Fruit fly (Drosophila melanogaster) whole organism, embryonic: ENCODE results near the gene Fmr1.

Experiments used
- Abd-B ChIP-seq: fragments of 200-800 bp; sonication (Bioruptor generic); optimal IDR thresholded peaks from 2 replicates; lab custom pipeline; 2018; ENCODE audit warnings: missing biosample characterization, mild to moderate bottlenecking, missing genetic modification characterization, moderate library complexity
- Atf6 ChIP-seq: fragments of 200-800 bp; sonication (Bioruptor generic); IDR thresholded peaks from 2 replicates; pipeline ENCODE4 v1.3.6; 2022; ENCODE audit warnings: missing biosample characterization, missing genetic modification characterization
- Bgb ChIP-seq: fragments of 200-800 bp; sonication (Bioruptor generic); IDR thresholded peaks from 2 replicates; pipeline ENCODE4 v1.3.6; 2022; ENCODE audit warnings: missing biosample characterization, missing genetic modification characterization; ENCODE audit not compliant: partially characterized antibody
- CG10654 ChIP-seq: fragments of 200-800 bp; sonication (Bioruptor generic); optimal IDR thresholded peaks from 2 replicates; lab custom pipeline; 2016; ENCODE audit warnings: missing biosample characterization, missing genetic modification characterization
- CG15073 ChIP-seq: fragments of 200-800 bp; sonication (Bioruptor generic); optimal IDR thresholded peaks from 2 replicates; lab custom pipeline; 2016; ENCODE audit warnings: missing biosample characterization, missing genetic modification characterization
- CG16863 ChIP-seq: fragments of 200-800 bp; sonication (Bioruptor generic); optimal IDR thresholded peaks from 3 replicates; lab custom pipeline; 2016; ENCODE audit warnings: missing biosample characterization, missing genetic modification characterization
- CG18011 ChIP-seq: fragments of 200-800 bp; sonication (Bioruptor generic); optimal IDR thresholded peaks from 2 replicates; lab custom pipeline; 2017; ENCODE audit warnings: missing biosample characterization, missing genetic modification characterization, mild to moderate bottlenecking, moderate library complexity, missing genotype
- CG18476 ChIP-seq: fragments of 200-800 bp; sonication (Bioruptor generic); optimal IDR thresholded peaks from 2 replicates; lab custom pipeline; 2016; ENCODE audit warnings: missing biosample characterization, mild to moderate bottlenecking, missing genetic modification characterization
- CG2116 ChIP-seq: fragments of 200-800 bp; sonication (Bioruptor generic); optimal IDR thresholded peaks from 3 replicates; lab custom pipeline; 2018; ENCODE audit warnings: missing biosample characterization, mild to moderate bottlenecking, missing genetic modification characterization
- CG2678 ChIP-seq: fragments of 200-800 bp; sonication (Bioruptor generic); optimal IDR thresholded peaks from 3 replicates; lab custom pipeline; 2019; ENCODE audit warnings: missing biosample characterization, mild to moderate bottlenecking, missing genetic modification characterization, moderate library complexity
- CG31365 ChIP-seq: fragments of 200-800 bp; sonication (Bioruptor generic); optimal IDR thresholded peaks from 2 replicates; lab custom pipeline; 2018; ENCODE audit warnings: missing biosample characterization, mild to moderate bottlenecking, missing genetic modification characterization
- CG32767 ChIP-seq: fragments of 200-800 bp; sonication (Bioruptor generic); IDR thresholded peaks from 2 replicates; pipeline ENCODE4 v1.3.6; 2022; ENCODE audit warnings: missing biosample characterization, missing genetic modification characterization
- CG33213 ChIP-seq: fragments of 200-800 bp; sonication (Bioruptor generic); optimal IDR thresholded peaks from 3 replicates; lab custom pipeline; 2016; ENCODE audit warnings: missing biosample characterization, missing genetic modification characterization
- CG34422 ChIP-seq: fragments of 200-800 bp; sonication (Bioruptor generic); IDR thresholded peaks from 3 replicates; pipeline ENCODE4 v1.3.6; 2022; ENCODE audit warnings: missing biosample characterization, missing genetic modification characterization
- CG4404 ChIP-seq: fragments of 200-800 bp; sonication (Bioruptor generic); IDR thresholded peaks from 2 replicates; pipeline ENCODE4 v1.3.6; 2022; ENCODE audit warnings: missing biosample characterization, missing genetic modification characterization
- CG4617 ChIP-seq: fragments of 200-800 bp; sonication (Bioruptor generic); optimal IDR thresholded peaks from 3 replicates; lab custom pipeline; 2016; ENCODE audit warnings: missing biosample characterization, missing genetic modification characterization, borderline replicate concordance
- CG4854 ChIP-seq: fragments of 200-800 bp; sonication (Bioruptor generic); optimal IDR thresholded peaks from 2 replicates; lab custom pipeline; 2016; ENCODE audit warnings: missing biosample characterization, missing genetic modification characterization, inconsistent platforms
- CG7372 ChIP-seq: fragments of 200-800 bp; sonication (Bioruptor generic); IDR thresholded peaks from 2 replicates; pipeline ENCODE4 v1.3.6; 2022; ENCODE audit warnings: missing biosample characterization, missing genetic modification characterization
- CG7839 ChIP-seq: fragments of 200-800 bp; sonication (Bioruptor generic); optimal IDR thresholded peaks from 3 replicates; lab custom pipeline; 2018; ENCODE audit warnings: missing biosample characterization, mild to moderate bottlenecking, missing genetic modification characterization, moderate library complexity
- CG8388 ChIP-seq: fragments of 200-800 bp; sonication (Bioruptor generic); optimal IDR thresholded peaks from 2 replicates; lab custom pipeline; 2019; ENCODE audit warnings: missing biosample characterization, mild to moderate bottlenecking, missing genetic modification characterization, moderate library complexity
- E2f2 ChIP-seq: fragments of 200-800 bp; sonication (Bioruptor generic); IDR thresholded peaks from 2 replicates; pipeline ENCODE4 v1.3.6; 2022; ENCODE audit warnings: missing biosample characterization, missing genetic modification characterization
- Eip74EF ChIP-seq, 2 experiments: fragments of 200-800 bp in 1 of 2; fragments of >200 bp in 1 of 2; sonication (Bioruptor generic) in 1 of 2; optimal IDR thresholded peaks; 2 replicates each; lab custom pipeline; 2017 to 2019; ENCODE audit warnings: missing biosample characterization in 2 of 2, missing genetic modification characterization in 2 of 2, mild to moderate bottlenecking in 1 of 2, moderate library complexity in 1 of 2
- Gug ChIP-seq: fragments of 200-800 bp; sonication (Bioruptor generic); IDR thresholded peaks from 4 replicates; pipeline ENCODE4 v1.3.6; 2022; ENCODE audit warnings: missing biosample characterization, missing genetic modification characterization
- H15 ChIP-seq: fragments of 200-800 bp; sonication (Bioruptor generic); IDR thresholded peaks from 3 replicates; pipeline ENCODE4 v1.3.6; 2022; ENCODE audit warnings: missing biosample characterization, missing genetic modification characterization
- HHEX ChIP-seq: fragments of 200-800 bp; sonication (Bioruptor generic); optimal IDR thresholded peaks from 3 replicates; lab custom pipeline; 2017; ENCODE audit warnings: missing biosample characterization, mild to moderate bottlenecking, missing genetic modification characterization, missing genetic modification reagents
- HLH54F ChIP-seq: fragments of 200-800 bp; sonication (Bioruptor generic); optimal IDR thresholded peaks from 3 replicates; lab custom pipeline; 2016; ENCODE audit warnings: missing biosample characterization, missing genetic modification characterization
- Hr51 ChIP-seq, 2 experiments: fragments of 200-800 bp; sonication (Bioruptor generic); optimal IDR thresholded peaks; 2 replicates in 1 of 2; 3 replicates in 1 of 2; lab custom pipeline; 2016 to 2018; ENCODE audit warnings: missing biosample characterization in 2 of 2, missing genetic modification characterization in 2 of 2, mild to moderate bottlenecking in 1 of 2, moderate library complexity in 1 of 2
- Hr78 ChIP-seq, 2 experiments: fragments of 200-800 bp in 1 of 2; fragments of >200 bp in 1 of 2; sonication (Bioruptor generic) in 1 of 2; optimal IDR thresholded peaks; 2 replicates each; lab custom pipeline; 2017 to 2019; ENCODE audit warnings: missing biosample characterization in 2 of 2, missing genetic modification characterization in 2 of 2, mild to moderate bottlenecking in 1 of 2, moderate library complexity in 1 of 2
- Nf-YC ChIP-seq: fragments of 200-800 bp; optimal IDR thresholded peaks from 3 replicates; lab custom pipeline; 2019; ENCODE audit warnings: missing biosample characterization, mild to moderate bottlenecking, missing genetic modification characterization, moderate library complexity
- Rx ChIP-seq: fragments of 200-800 bp; sonication (Bioruptor generic); IDR thresholded peaks from 2 replicates; pipeline ENCODE4 v1.3.6; 2022; ENCODE audit warnings: missing biosample characterization, missing genetic modification characterization
- Xrp1 ChIP-seq: fragments of 200-800 bp; sonication (Bioruptor generic); IDR thresholded peaks from 2 replicates; pipeline ENCODE4 v1.3.6; 2022; ENCODE audit warnings: missing biosample characterization, missing genetic modification characterization
- chif ChIP-seq, 2 experiments: fragments of 200-800 bp; sonication (Bioruptor generic); optimal IDR thresholded peaks; 3 replicates each; lab custom pipeline; 2016; ENCODE audit warnings: missing biosample characterization in 2 of 2, missing genetic modification characterization in 2 of 2
- fd102C ChIP-seq: fragments of 200-800 bp; sonication (Bioruptor generic); optimal IDR thresholded peaks from 2 replicates; lab custom pipeline; 2018; ENCODE audit warnings: missing biosample characterization, mild to moderate bottlenecking, missing genetic modification characterization, moderate library complexity
- fd3F ChIP-seq: fragments of 200-800 bp; sonication (Bioruptor generic); optimal IDR thresholded peaks from 2 replicates; lab custom pipeline; 2018; ENCODE audit warnings: missing biosample characterization, mild to moderate bottlenecking, missing genetic modification characterization, moderate library complexity
- mld ChIP-seq: fragments of 200-800 bp; sonication (Bioruptor generic); IDR thresholded peaks from 3 replicates; pipeline ENCODE4 v1.3.6; 2022; ENCODE audit warnings: missing biosample characterization, missing genetic modification characterization; ENCODE audit not compliant: partially characterized antibody
- pros ChIP-seq: fragments of 200-800 bp; sonication (Bioruptor generic); optimal IDR thresholded peaks from 3 replicates; lab custom pipeline; 2019; ENCODE audit warnings: missing biosample characterization, mild to moderate bottlenecking, missing genetic modification characterization, moderate library complexity
- pzg ChIP-seq: fragments of 200-800 bp; sonication (Bioruptor generic); optimal IDR thresholded peaks from 3 replicates; lab custom pipeline; 2018; ENCODE audit warnings: missing biosample characterization, mild to moderate bottlenecking, missing genetic modification characterization, moderate library complexity
- row ChIP-seq: fragments of 200-800 bp; sonication (Bioruptor generic); IDR thresholded peaks from 3 replicates; pipeline ENCODE4 v1.3.6; 2022; ENCODE audit warnings: missing biosample characterization, missing genetic modification characterization
- run ChIP-seq: fragments of 200-800 bp; sonication (Bioruptor generic); optimal IDR thresholded peaks from 3 replicates; lab custom pipeline; 2018; ENCODE audit warnings: missing biosample characterization, mild to moderate bottlenecking, missing genetic modification characterization
- ssp ChIP-seq: fragments of 200-800 bp; sonication (Bioruptor generic); IDR thresholded peaks from 2 replicates; pipeline ENCODE4 v1.3.6; 2022; ENCODE audit warnings: missing biosample characterization, missing genetic modification characterization
- toy ChIP-seq: fragments of 200-800 bp; sonication (Bioruptor generic); IDR thresholded peaks from 2 replicates; pipeline ENCODE4 v1.3.6; 2022; ENCODE audit warnings: missing biosample characterization, missing genetic modification characterization
- tup ChIP-seq: fragments of 200-800 bp; sonication (Bioruptor generic); optimal IDR thresholded peaks from 2 replicates; lab custom pipeline; 2016; ENCODE audit warnings: missing biosample characterization, mild to moderate bottlenecking, missing genetic modification characterization, moderate library complexity
- wdn ChIP-seq: fragments of 200-800 bp; sonication (Bioruptor generic); IDR thresholded peaks from 2 replicates; pipeline ENCODE4 v1.3.6; 2022; ENCODE audit warnings: missing biosample characterization, missing genetic modification characterization
- yki ChIP-seq: fragments of >200 bp; optimal IDR thresholded peaks from 3 replicates; lab custom pipeline; 2018
- z ChIP-seq: fragments of 200-800 bp; sonication (Bioruptor generic); IDR thresholded peaks from 3 replicates; pipeline ENCODE4 v1.3.6; 2022; ENCODE audit warnings: missing biosample characterization, missing genetic modification characterization
- zen ChIP-seq: fragments of 200-800 bp; sonication (Bioruptor generic); optimal IDR thresholded peaks from 3 replicates; lab custom pipeline; 2018; ENCODE audit warnings: missing biosample characterization, mild to moderate bottlenecking, missing genetic modification characterization, moderate library complexity
- zfh2 ChIP-seq: fragments of 200-800 bp; sonication (Bioruptor generic); optimal IDR thresholded peaks from 2 replicates; lab custom pipeline; 2016; ENCODE audit warnings: missing biosample characterization, missing genetic modification characterization

The Fmr1 gene

DNA sequence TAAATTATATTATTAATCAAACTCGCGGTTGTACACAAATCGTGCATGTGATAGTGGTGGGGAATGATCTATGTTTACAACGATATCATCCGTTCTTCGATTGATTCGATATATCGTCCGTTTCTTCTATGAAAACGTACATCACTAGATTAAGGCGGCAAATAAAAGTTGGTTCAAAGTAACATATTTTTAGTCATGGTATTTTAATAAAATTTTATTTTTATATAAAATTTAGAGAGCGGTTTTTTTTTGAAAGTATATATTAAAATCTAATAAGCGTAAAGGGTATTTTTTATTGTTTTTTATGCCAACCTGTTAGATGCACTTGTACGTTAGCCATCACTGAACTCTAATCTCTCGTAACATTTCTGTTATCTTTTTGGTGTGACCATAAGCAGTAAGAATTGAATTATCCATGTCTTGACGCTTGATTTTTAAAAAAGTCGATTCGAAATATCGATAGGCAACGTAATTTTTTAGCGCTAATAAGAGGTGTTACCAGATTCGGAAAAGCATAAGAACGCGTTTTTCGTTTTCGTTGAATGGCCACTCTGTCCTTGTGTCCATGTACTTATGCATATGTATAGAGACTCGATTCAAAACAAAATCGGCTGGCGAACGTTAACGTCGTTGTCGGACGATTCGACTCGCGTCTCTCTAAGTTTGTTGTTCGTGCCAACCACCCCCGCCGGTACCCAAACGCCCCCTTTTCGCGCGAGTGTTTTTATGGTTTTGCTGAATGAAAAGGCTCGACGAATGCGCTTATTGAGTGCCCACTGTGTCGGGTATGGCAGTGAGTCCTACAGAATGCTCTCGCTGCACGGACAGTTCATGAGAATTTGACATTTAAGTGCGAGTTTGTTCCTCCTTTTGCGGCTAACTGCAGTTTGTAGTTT lies 34.4 kb upstream of the Fmr1 start, which contains the start of the genes TAF1B and Invadolysin (continued):
- TF ChIP-seq CG7839: peak; percentile 31
- TF ChIP-seq CG18476: peak; percentile 36
- TF ChIP-seq fd102C (GFP tag; lab: Kevin White, UChicago): no peak
- no peak for TF ChIP-seq Abd-B (GFP tag; lab: Kevin White, UChicago)
- peak; percentile 62; the same call in 1 of the 4 replicates for TF ChIP-seq Gug (GFP tag; lab: Robert Waterston, UW)
- TF ChIP-seq CG2116: peak; percentile 87
- TF ChIP-seq CG33213 (GFP tag; lab: Kevin White, UChicago): peak; percentile 79
- no peak for TF ChIP-seq CG16863 (GFP tag; lab: Kevin White, UChicago)
- TF ChIP-seq CG31365 (tag; lab: Kevin White, UChicago): peak; percentile 54
- TF ChIP-seq CG4854 (GFP tag; lab: Kevin White, UChicago): peak; percentile 2
- peak; percentile 24 for TF ChIP-seq Nf-YC
- TF ChIP-seq toy (GFP tag; lab: Robert Waterston, UW): no peak
- TF ChIP-seq zfh2 (GFP tag; lab: Kevin White, UChicago): peak; percentile 36
- peak; percentile 61; the same call in 1 of the 2 replicates for TF ChIP-seq Atf6 (GFP tag; lab: Robert Waterston, UW)
- TF ChIP-seq CG2678 (tag; lab: Kevin White, UChicago): peak; percentile 46
- TF ChIP-seq HLH54F (GFP tag; lab: Kevin White, UChicago): peak; percentile 26
- peak; percentile 20 for TF ChIP-seq pros (GFP tag; lab: Kevin White, UChicago)
- no peak for TF ChIP-seq CG4404 (GFP tag; lab: Robert Waterston, UW)
- TF ChIP-seq row (GFP tag; lab: Robert Waterston, UW): peak; percentile 67
- TF ChIP-seq CG34422 (GFP tag; lab: Robert Waterston, UW): peak; percentile 83
- peak; percentile 66; the same call in 1 of the 2 replicates for TF ChIP-seq Xrp1
- peak in 1 of 2 experiments; percentile 57 for TF ChIP-seq Hr51 (GFP tag; optimal IDR thresholded peaks at IDR 0.05; lab: Kevin White, UChicago)
- peak; percentile 19 for TF ChIP-seq zen (tag; lab: Kevin White, UChicago)
- peak; percentile 96 for TF ChIP-seq E2f2
- TF ChIP-seq CG18011 (GFP tag; lab: Kevin White, UChicago): peak; percentile 3
- TF ChIP-seq Eip74EF (GFP tag; optimal IDR thresholded peaks at IDR 0.05; lab: Kevin White, UChicago): no peak
- TF ChIP-seq CG32767 (GFP tag; lab: Robert Waterston, UW): peak; percentile 13; the same call in 1 of the 2 replicates
- no peak for TF ChIP-seq yki (lab: Kevin White, UChicago)
- peak; percentile 40 for TF ChIP-seq CG4617
- peak; percentile 90 for TF ChIP-seq Bgb (GFP tag; lab: Robert Waterston, UW)
- TF ChIP-seq mld: peak; percentile 88
- no peak for TF ChIP-seq CG8388 (GFP tag; lab: Kevin White, UChicago)
- no peak for TF ChIP-seq Rx
- TF ChIP-seq ssp (GFP tag; lab: Robert Waterston, UW): no peak
- peak; percentile 25; the same call in 1 of the 3 replicates for TF ChIP-seq H15 (GFP tag; lab: Robert Waterston, UW)
- peak; percentile 17 for TF ChIP-seq CG10654 (GFP tag; lab: Kevin White, UChicago)
- TF ChIP-seq chif (GFP tag; optimal IDR thresholded peaks at IDR 0.05; lab: Kevin White, UChicago): peak in 1 of 2 experiments; percentile 45
- no peak for TF ChIP-seq Hr78 (GFP tag; optimal IDR thresholded peaks at IDR 0.05; lab: Kevin White, UChicago)
- TF ChIP-seq fd3F (GFP tag; lab: Kevin White, UChicago): no peak
- no peak for TF ChIP-seq tup (GFP tag; lab: Kevin White, UChicago)
- TF ChIP-seq CG15073 (GFP tag; lab: Kevin White, UChicago): no peak
- 0 out of 2 replicates have a peak, but pooled peaks have one; percentile 29 for TF ChIP-seq CG7372
- TF ChIP-seq HHEX (GFP tag; lab: Kevin White, UChicago): no peak
- peak; percentile 98 for TF ChIP-seq pzg
- peak; percentile 15 for TF ChIP-seq run (tag; lab: Kevin White, UChicago)
- TF ChIP-seq wdn (GFP tag; lab: Robert Waterston, UW): peak; percentile 13; the same call in 1 of the 2 replicates
- peak; percentile 71; the same call in 2 of the 3 replicates for TF ChIP-seq z (GFP tag; lab: Robert Waterston, UW)
